Fruit fly (Drosophila melanogaster) whole organism, prepupa: Measurements from ENCODE around the gene yellow-e3.

Experiments used
- Blimp-1 ChIP-seq: fragments of 200-800 bp; sonication (Bioruptor generic); optimal IDR thresholded peaks from 3 replicates; lab custom pipeline; 2017; ENCODE audit warnings: missing biosample characterization, missing genetic modification characterization, mild to moderate bottlenecking, moderate library complexity, missing genetic modification reagents
- CG10631 ChIP-seq: fragments of 200-800 bp; sonication (Bioruptor generic); optimal IDR thresholded peaks from 2 replicates; lab custom pipeline; 2016; ENCODE audit warnings: missing biosample characterization, missing genetic modification characterization
- CG10669 ChIP-seq: fragments of 200-800 bp; sonication (Bioruptor generic); optimal IDR thresholded peaks from 3 replicates; lab custom pipeline; 2018; ENCODE audit warnings: missing biosample characterization, mild to moderate bottlenecking, missing genetic modification characterization, moderate library complexity
- CG11294 ChIP-seq: fragments of 200-800 bp; sonication (Bioruptor generic); IDR thresholded peaks from 2 replicates; pipeline ENCODE4 v1.3.6; 2022; ENCODE audit warnings: missing biosample characterization, missing genetic modification characterization
- CG11762 ChIP-seq: fragments of 200-800 bp; sonication (Bioruptor generic); optimal IDR thresholded peaks from 3 replicates; lab custom pipeline; 2016; ENCODE audit warnings: missing biosample characterization, missing genetic modification characterization; ENCODE audit not compliant: insufficient read depth
- CG11902 ChIP-seq: fragments of 200-800 bp; sonication (Bioruptor generic); optimal IDR thresholded peaks from 3 replicates; lab custom pipeline; 2016; ENCODE audit warnings: missing biosample characterization, missing genetic modification characterization
- CG15336 ChIP-seq: fragments of 200-800 bp; sonication (Bioruptor generic); IDR thresholded peaks from 2 replicates; pipeline ENCODE4 v1.3.6; 2022; ENCODE audit warnings: missing biosample characterization, missing genetic modification characterization
- CG1621 ChIP-seq: fragments of 200-800 bp; sonication (Bioruptor generic); optimal IDR thresholded peaks from 3 replicates; lab custom pipeline; 2018; ENCODE audit warnings: missing biosample characterization, mild to moderate bottlenecking, missing genetic modification characterization
- CG16779 ChIP-seq: fragments of 200-800 bp; sonication (Bioruptor generic); optimal IDR thresholded peaks from 3 replicates; lab custom pipeline; 2017; ENCODE audit warnings: missing biosample characterization, mild to moderate bottlenecking, missing genetic modification characterization
- CG3032 ChIP-seq: fragments of 200-800 bp; optimal IDR thresholded peaks from 2 replicates; lab custom pipeline; 2019; ENCODE audit warnings: missing biosample characterization, mild to moderate bottlenecking, missing genetic modification characterization, moderate library complexity
- CG31627 ChIP-seq: fragments of 200-800 bp; sonication (Bioruptor generic); optimal IDR thresholded peaks from 3 replicates; lab custom pipeline; 2016; ENCODE audit warnings: missing biosample characterization, missing genetic modification characterization
- CG34406 ChIP-seq: fragments of 200-800 bp; sonication (Bioruptor generic); optimal IDR thresholded peaks from 3 replicates; lab custom pipeline; 2016; ENCODE audit warnings: missing biosample characterization, missing genetic modification characterization
- CG3919 ChIP-seq: fragments of 200-800 bp; sonication (Bioruptor generic); optimal IDR thresholded peaks from 3 replicates; lab custom pipeline; 2016; ENCODE audit warnings: missing biosample characterization, missing genetic modification characterization
- CG6276 ChIP-seq: fragments of 200-800 bp; sonication (Bioruptor generic); optimal IDR thresholded peaks from 2 replicates; lab custom pipeline; 2017; ENCODE audit warnings: missing biosample characterization, mild to moderate bottlenecking, missing genetic modification characterization
- CG6792 ChIP-seq: fragments of 200-800 bp; sonication (Bioruptor generic); optimal IDR thresholded peaks from 3 replicates; lab custom pipeline; 2016; ENCODE audit warnings: missing biosample characterization, missing genetic modification characterization
- CG6854 ChIP-seq: fragments of 200-800 bp; sonication (Bioruptor generic); optimal IDR thresholded peaks from 2 replicates; lab custom pipeline; 2017; ENCODE audit warnings: missing biosample characterization, mild to moderate bottlenecking, missing genetic modification characterization
- CG7368 ChIP-seq: fragments of 200-800 bp; sonication (Bioruptor generic); optimal IDR thresholded peaks from 3 replicates; lab custom pipeline; 2016; ENCODE audit warnings: missing biosample characterization, missing genetic modification characterization
- CG8119 ChIP-seq: fragments of 200-800 bp; sonication (Bioruptor generic); IDR thresholded peaks from 3 replicates; pipeline ENCODE4 v1.3.6; 2022; ENCODE audit warnings: missing biosample characterization, missing genetic modification characterization
- CG8632 ChIP-seq: fragments of 200-800 bp; sonication (Bioruptor generic); optimal IDR thresholded peaks from 3 replicates; lab custom pipeline; 2016; ENCODE audit warnings: missing biosample characterization, missing genetic modification characterization
- Eip75B ChIP-seq: fragments of 200-800 bp; sonication (Bioruptor generic); optimal IDR thresholded peaks from 3 replicates; lab custom pipeline; 2016; ENCODE audit warnings: missing biosample characterization, missing genetic modification characterization
- Eip78C ChIP-seq: fragments of 200-800 bp; sonication (Bioruptor generic); peaks from one replicate; lab custom pipeline; 2016; ENCODE audit warnings: missing biosample characterization, missing genetic modification characterization
- Eip93F ChIP-seq: fragments of 200-800 bp; sonication (Bioruptor generic); optimal IDR thresholded peaks from 2 replicates; lab custom pipeline; 2016; ENCODE audit warnings: missing biosample characterization, mild to moderate bottlenecking, missing genetic modification characterization
- Ets96B ChIP-seq: fragments of 200-800 bp; optimal IDR thresholded peaks from 2 replicates; lab custom pipeline; 2019; ENCODE audit warnings: missing biosample characterization, mild to moderate bottlenecking, missing genetic modification characterization, moderate library complexity
- Gug ChIP-seq: fragments of 200-800 bp; sonication (Bioruptor generic); IDR thresholded peaks from 2 replicates; pipeline ENCODE4 v1.3.6; 2022; ENCODE audit warnings: missing biosample characterization, missing genetic modification characterization
- Hr39 ChIP-seq: fragments of 200-800 bp; sonication (Bioruptor generic); optimal IDR thresholded peaks from 2 replicates; lab custom pipeline; 2016; ENCODE audit warnings: missing biosample characterization, missing genetic modification characterization
- Hr4 ChIP-seq: fragments of 200-800 bp; sonication (Bioruptor generic); optimal IDR thresholded peaks from 3 replicates; lab custom pipeline; 2016; ENCODE audit warnings: missing biosample characterization, missing genetic modification characterization
- Lpt ChIP-seq: fragments of 200-800 bp; sonication (Bioruptor generic); optimal IDR thresholded peaks from 3 replicates; lab custom pipeline; 2016; ENCODE audit warnings: missing biosample characterization, missing genetic modification characterization
- OdsH ChIP-seq: fragments of 200-800 bp; sonication (Bioruptor generic); optimal IDR thresholded peaks from 3 replicates; lab custom pipeline; 2016; ENCODE audit warnings: missing biosample characterization, missing genetic modification characterization
- Smox ChIP-seq: fragments of 200-800 bp; sonication (Bioruptor generic); optimal IDR thresholded peaks from 3 replicates; lab custom pipeline; 2016; ENCODE audit warnings: missing biosample characterization, missing genetic modification characterization
- Sox102F ChIP-seq: fragments of 200-800 bp; sonication (Bioruptor generic); optimal IDR thresholded peaks from 2 replicates; lab custom pipeline; 2016; ENCODE audit warnings: missing biosample characterization, mild to moderate bottlenecking, missing genetic modification characterization
- Sox15 ChIP-seq: fragments of 200-800 bp; sonication (Bioruptor generic); optimal IDR thresholded peaks from 3 replicates; lab custom pipeline; 2016; ENCODE audit warnings: missing biosample characterization, missing genetic modification characterization
- acj6 ChIP-seq: fragments of 200-800 bp; sonication (Bioruptor generic); optimal IDR thresholded peaks from 3 replicates; lab custom pipeline; 2016; ENCODE audit warnings: missing biosample characterization, missing genetic modification characterization
- cyc ChIP-seq: fragments of 200-800 bp; sonication (Bioruptor generic); optimal IDR thresholded peaks from 3 replicates; lab custom pipeline; 2016; ENCODE audit warnings: missing biosample characterization, missing genetic modification characterization
- dac ChIP-seq: fragments of 200-800 bp; sonication (Bioruptor generic); optimal IDR thresholded peaks from 2 replicates; lab custom pipeline; 2017; ENCODE audit warnings: missing biosample characterization, mild to moderate bottlenecking, missing genetic modification characterization
- dsx ChIP-seq: fragments of 200-800 bp; optimal IDR thresholded peaks from 3 replicates; lab custom pipeline; 2019; ENCODE audit warnings: missing biosample characterization, mild to moderate bottlenecking, missing genetic modification characterization, moderate library complexity; ENCODE audit not compliant: poor library complexity, severe bottlenecking
- eg ChIP-seq: fragments of 200-800 bp; sonication (Bioruptor generic); IDR thresholded peaks from 3 replicates; pipeline ENCODE4 v1.3.6; 2022; ENCODE audit warnings: missing biosample characterization, missing genetic modification characterization
- esn ChIP-seq: fragments of 200-800 bp; sonication (Bioruptor generic); optimal IDR thresholded peaks from 2 replicates; lab custom pipeline; 2016; ENCODE audit warnings: missing biosample characterization, mild to moderate bottlenecking, missing genetic modification characterization, moderate library complexity
- fd85E ChIP-seq: fragments of 200-800 bp; sonication (Bioruptor generic); optimal IDR thresholded peaks from 3 replicates; lab custom pipeline; 2016; ENCODE audit warnings: missing biosample characterization, missing genetic modification characterization
- fkh ChIP-seq: fragments of 200-800 bp; sonication (Bioruptor generic); optimal IDR thresholded peaks from 3 replicates; lab custom pipeline; 2017; ENCODE audit warnings: missing biosample characterization, mild to moderate bottlenecking, missing genetic modification characterization, moderate library complexity
- lz ChIP-seq: fragments of 200-800 bp; sonication (Bioruptor generic); optimal IDR thresholded peaks from 3 replicates; lab custom pipeline; 2016; ENCODE audit warnings: missing biosample characterization, missing genetic modification characterization
- net ChIP-seq: fragments of 200-800 bp; sonication (Bioruptor generic); optimal IDR thresholded peaks from 3 replicates; lab custom pipeline; 2016; ENCODE audit warnings: missing biosample characterization, missing genetic modification characterization
- pdm3 ChIP-seq: fragments of 200-800 bp; sonication (Bioruptor generic); optimal IDR thresholded peaks from 3 replicates; lab custom pipeline; 2016; ENCODE audit warnings: missing biosample characterization, missing genetic modification characterization
- salr ChIP-seq, 2 experiments: fragments of 200-800 bp; sonication (Bioruptor generic); optimal IDR thresholded peaks; 3 replicates each; lab custom pipeline; 2016 to 2018; ENCODE audit warnings: missing biosample characterization in 2 of 2, missing genetic modification characterization in 2 of 2, mild to moderate bottlenecking in 1 of 2
- svp ChIP-seq: fragments of 200-800 bp; sonication (Bioruptor generic); peaks from one replicate; lab custom pipeline; 2016; ENCODE audit warnings: missing biosample characterization, missing genetic modification characterization
- topi ChIP-seq: fragments of 200-800 bp; sonication (Bioruptor generic); optimal IDR thresholded peaks from 3 replicates; lab custom pipeline; 2016; ENCODE audit warnings: missing biosample characterization, missing genetic modification characterization
- vri ChIP-seq: fragments of 200-800 bp; sonication (Bioruptor generic); optimal IDR thresholded peaks from 3 replicates; lab custom pipeline; 2016; ENCODE audit warnings: missing biosample characterization, mild to moderate bottlenecking, missing genetic modification characterization

Gene yellow-e3

dm6 chr3R:13401722-13402296, 2.9 kb downstream of the yellow-e3 start, which contains the start of gene GILT1:
GILT1 (minus strand) TSS chr3R:13401862.
- TF ChIP-seq fkh: peak; percentile 11
- peak; percentile 24 for TF ChIP-seq CG3919 (GFP tag; lab: Kevin White, UChicago)
- no peak for TF ChIP-seq Hr39
- TF ChIP-seq fd85E: no peak
- TF ChIP-seq Lpt (GFP tag; lab: Kevin White, UChicago): no peak
- no peak for TF ChIP-seq pdm3 (GFP tag; lab: Kevin White, UChicago)
- peak; percentile 38; the same call in 2 of the 3 replicates for TF ChIP-seq eg
- no peak for TF ChIP-seq dsx
- TF ChIP-seq CG34406 (GFP tag; lab: Kevin White, UChicago): no peak
- 0 out of 2 replicates have a peak, but pooled peaks have one; percentile 7 for TF ChIP-seq CG15336 (GFP tag; lab: Robert Waterston, UW)
- no peak for TF ChIP-seq CG10631
- TF ChIP-seq CG31627 (GFP tag; lab: Kevin White, UChicago): no peak
- no peak for TF ChIP-seq acj6 (GFP tag; lab: Kevin White, UChicago)
- TF ChIP-seq net (GFP tag; lab: Kevin White, UChicago): no peak
- TF ChIP-seq svp (GFP tag; lab: Kevin White, UChicago): no peak
- TF ChIP-seq Smox (GFP tag; lab: Kevin White, UChicago): peak; percentile 30
- TF ChIP-seq vri (GFP tag; lab: Kevin White, UChicago): peak; percentile 36
- TF ChIP-seq CG6854: peak; percentile 44
- no peak for TF ChIP-seq topi
- TF ChIP-seq lz: no peak
- no peak for TF ChIP-seq CG8119
- peak; percentile 20 for TF ChIP-seq esn (GFP tag; lab: Kevin White, UChicago)
- no peak for TF ChIP-seq Gug (GFP tag; lab: Robert Waterston, UW)
- peak; percentile 27 for TF ChIP-seq Hr4 (GFP tag; lab: Kevin White, UChicago)
- TF ChIP-seq CG10669 (GFP tag; lab: Kevin White, UChicago): no peak

dm6 chr3R:13400902-13401721, 3.6 kb downstream of the yellow-e3 start:
- TF ChIP-seq lz (peak; percentile 96), Sox15 (peak; percentile 92), CG6276 (GFP tag; lab: Kevin White, UChicago) (peak; percentile 92), CG6792 (GFP tag; lab: Kevin White, UChicago) (peak; percentile 94), Eip93F (GFP tag; lab: Kevin White, UChicago) (peak; percentile 51), CG7368 (peak; percentile 91), CG31627 (GFP tag; lab: Kevin White, UChicago) (peak; percentile 93), cyc (peak; percentile 89), CG3032 (tag; lab: Kevin White, UChicago) (peak; percentile 96), eg (peak; percentile 85; the same call in 2 of the 3 replicates), topi (peak; percentile 93), Eip75B (GFP tag; lab: Kevin White, UChicago) (peak; percentile 97), CG11294 (GFP tag; lab: Robert Waterston, UW) (peak; percentile 74), vri (GFP tag; lab: Kevin White, UChicago) (peak; percentile 93), CG1621 (tag; lab: Kevin White, UChicago) (peak; percentile 91), CG11762 (GFP tag; lab: Kevin White, UChicago) (peak; percentile 83), CG3919 (GFP tag; lab: Kevin White, UChicago) (peak; percentile 91), Gug (GFP tag; lab: Robert Waterston, UW) (peak; percentile 81), fkh (peak; percentile 18), Eip78C (peak; percentile 99), OdsH (GFP tag; lab: Kevin White, UChicago) (peak; percentile 96), Blimp-1 (GFP tag; lab: Kevin White, UChicago) (peak; percentile 91), Sox102F (peak; percentile 95), Lpt (GFP tag; lab: Kevin White, UChicago) (peak; percentile 80), CG6854 (peak; percentile 68), esn (GFP tag; lab: Kevin White, UChicago) (peak; percentile 97), fd85E (peak; percentile 74), CG34406 (GFP tag; lab: Kevin White, UChicago) (peak; percentile 96), net (GFP tag; lab: Kevin White, UChicago) (peak; percentile 96), CG8632 (peak; percentile 96), CG16779 (peak; percentile 90), CG11902 (GFP tag; lab: Kevin White, UChicago) (peak; percentile 81), salr (GFP tag; optimal IDR thresholded peaks at IDR 0.05; lab: Kevin White, UChicago) (peak; percentile 85 to 95), dac (GFP tag; lab: Kevin White, UChicago) (peak; percentile 82), Ets96B (tag; lab: Kevin White, UChicago) (peak; percentile 93), CG15336 (GFP tag; lab: Robert Waterston, UW) (peak; percentile 93), Hr39 (peak; percentile 94)
